Fruit fly (Drosophila melanogaster) whole organism, embryonic: ENCODE results near the gene Reg-2.

Source experiments
- ATbp ChIP-seq: fragments of 200-800 bp; sonication (Bioruptor generic); optimal IDR thresholded peaks from 2 replicates; lab custom pipeline; 2017; ENCODE audit warnings: missing biosample characterization, mild to moderate bottlenecking, missing genetic modification characterization, missing genetic modification reagents
- BtbVII ChIP-seq: fragments of 200-800 bp; sonication (Bioruptor generic); optimal IDR thresholded peaks from 3 replicates; lab custom pipeline; 2017; ENCODE audit warnings: missing biosample characterization, mild to moderate bottlenecking, missing genetic modification characterization
- C15 ChIP-seq: fragments of 200-800 bp; sonication (Bioruptor generic); IDR thresholded peaks from 3 replicates; pipeline ENCODE4 v1.3.6; 2022; ENCODE audit warnings: missing biosample characterization, missing genetic modification characterization
- CG10209 ChIP-seq: fragments of 200-800 bp; sonication (Bioruptor generic); optimal IDR thresholded peaks from 3 replicates; lab custom pipeline; 2017; ENCODE audit warnings: missing biosample characterization, mild to moderate bottlenecking, missing genetic modification characterization, missing genetic modification reagents
- CG10543 ChIP-seq: fragments of 200-800 bp; sonication (Bioruptor generic); optimal IDR thresholded peaks from 3 replicates; lab custom pipeline; 2017; ENCODE audit warnings: missing biosample characterization, mild to moderate bottlenecking, missing genetic modification characterization, moderate library complexity
- CG10565 ChIP-seq: fragments of 200-800 bp; sonication (Bioruptor generic); optimal IDR thresholded peaks from 3 replicates; lab custom pipeline; 2016; ENCODE audit warnings: missing biosample characterization, mild to moderate bottlenecking, missing genetic modification characterization
- CG12155 ChIP-seq: fragments of 200-800 bp; sonication (Bioruptor generic); optimal IDR thresholded peaks from 3 replicates; lab custom pipeline; 2016; ENCODE audit warnings: missing biosample characterization, missing genetic modification characterization
- CG12391 ChIP-seq: fragments of 200-800 bp; sonication (Bioruptor generic); optimal IDR thresholded peaks from 3 replicates; lab custom pipeline; 2018; ENCODE audit warnings: missing biosample characterization, mild to moderate bottlenecking, missing genetic modification characterization, moderate library complexity
- CG12659 ChIP-seq: fragments of 200-800 bp; sonication (Bioruptor generic); optimal IDR thresholded peaks from 3 replicates; lab custom pipeline; 2017; ENCODE audit warnings: mild to moderate bottlenecking, missing biosample characterization, missing genetic modification reagents, missing genetic modification characterization
- CG12942 ChIP-seq: fragments of 200-800 bp; sonication (Bioruptor generic); optimal IDR thresholded peaks from 3 replicates; lab custom pipeline; 2016; ENCODE audit warnings: missing biosample characterization, missing genetic modification characterization
- CG1603 ChIP-seq: fragments of 200-800 bp; sonication (Bioruptor generic); optimal IDR thresholded peaks from 2 replicates; lab custom pipeline; 2019; ENCODE audit warnings: missing biosample characterization, mild to moderate bottlenecking, missing genetic modification characterization, moderate library complexity
- CG17361 ChIP-seq: fragments of 200-800 bp; sonication (Bioruptor generic); IDR thresholded peaks from 3 replicates; pipeline ENCODE4 v1.3.6; 2022; ENCODE audit warnings: missing biosample characterization, missing genetic modification characterization
- CG17385 ChIP-seq: fragments of 200-800 bp; sonication (Bioruptor generic); optimal IDR thresholded peaks from 3 replicates; lab custom pipeline; 2018; ENCODE audit warnings: missing biosample characterization, mild to moderate bottlenecking, missing genetic modification characterization
- CG2116 ChIP-seq: fragments of 200-800 bp; sonication (Bioruptor generic); optimal IDR thresholded peaks from 3 replicates; lab custom pipeline; 2018; ENCODE audit warnings: missing biosample characterization, mild to moderate bottlenecking, missing genetic modification characterization
- CG2712 ChIP-seq: fragments of 200-800 bp; optimal IDR thresholded peaks from 3 replicates; lab custom pipeline; 2019; ENCODE audit warnings: missing biosample characterization, mild to moderate bottlenecking, missing genetic modification characterization, moderate library complexity
- CG2875 ChIP-seq: fragments of 200-800 bp; sonication (Bioruptor generic); optimal IDR thresholded peaks from 2 replicates; lab custom pipeline; 2017; ENCODE audit warnings: missing biosample characterization, mild to moderate bottlenecking, missing genetic modification characterization, missing genetic modification reagents
- CG30403 ChIP-seq: fragments of 200-800 bp; sonication (Bioruptor generic); optimal IDR thresholded peaks from 3 replicates; lab custom pipeline; 2016; ENCODE audit warnings: missing biosample characterization, missing genetic modification characterization
- CG32767 ChIP-seq: fragments of 200-800 bp; sonication (Bioruptor generic); IDR thresholded peaks from 2 replicates; pipeline ENCODE4 v1.3.6; 2022; ENCODE audit warnings: missing biosample characterization, missing genetic modification characterization
- CG34376 ChIP-seq: fragments of 200-800 bp; sonication (Bioruptor generic); optimal IDR thresholded peaks from 2 replicates; lab custom pipeline; 2018; ENCODE audit warnings: missing biosample characterization, mild to moderate bottlenecking, missing genetic modification characterization
- CG42726 ChIP-seq: fragments of 200-800 bp; sonication (Bioruptor generic); IDR thresholded peaks from 2 replicates; pipeline ENCODE4 v1.3.6; 2022; ENCODE audit warnings: missing biosample characterization, missing genetic modification characterization; ENCODE audit not compliant: partially characterized antibody
- CG4424 ChIP-seq: fragments of 200-800 bp; sonication (Bioruptor generic); optimal IDR thresholded peaks from 3 replicates; lab custom pipeline; 2016; ENCODE audit warnings: missing biosample characterization, missing genetic modification characterization
- CG5953 ChIP-seq: fragments of 200-800 bp; sonication (Bioruptor generic); IDR thresholded peaks from 2 replicates; pipeline ENCODE4 v1.3.6; 2022; ENCODE audit warnings: missing biosample characterization, missing genetic modification characterization
- CG6689 ChIP-seq: fragments of 200-800 bp; sonication (Bioruptor generic); IDR thresholded peaks from 2 replicates; pipeline ENCODE4 v1.3.6; 2022; ENCODE audit warnings: missing biosample characterization, missing genetic modification characterization
- CG6854 ChIP-seq: fragments of 200-800 bp; sonication (Bioruptor generic); optimal IDR thresholded peaks from 3 replicates; lab custom pipeline; 2017; ENCODE audit warnings: missing biosample characterization, mild to moderate bottlenecking, missing genetic modification characterization
- Chrac-16 ChIP-seq: fragments of 200-800 bp; sonication (Bioruptor generic); optimal IDR thresholded peaks from 3 replicates; lab custom pipeline; 2016; ENCODE audit warnings: missing biosample characterization, missing genetic modification characterization
- CrebB ChIP-seq: fragments of 200-800 bp; sonication (Bioruptor generic); optimal IDR thresholded peaks from 3 replicates; lab custom pipeline; 2018; ENCODE audit warnings: missing biosample characterization, mild to moderate bottlenecking, missing genetic modification characterization
- Dbx ChIP-seq: fragments of 200-800 bp; sonication (Bioruptor generic); IDR thresholded peaks from 3 replicates; pipeline ENCODE4 v1.3.6; 2022; ENCODE audit warnings: missing biosample characterization, missing genetic modification characterization
- Deaf1 ChIP-seq: fragments of 200-800 bp; optimal IDR thresholded peaks from 3 replicates; lab custom pipeline; 2019; ENCODE audit warnings: missing biosample characterization, mild to moderate bottlenecking, missing genetic modification characterization, moderate library complexity
- Mad ChIP-seq: fragments of 200-800 bp; sonication (Bioruptor generic); optimal IDR thresholded peaks from 2 replicates; lab custom pipeline; 2016; ENCODE audit warnings: missing biosample characterization, missing genetic modification characterization
- Myb ChIP-seq: fragments of 200-800 bp; sonication (Bioruptor generic); optimal IDR thresholded peaks from 2 replicates; lab custom pipeline; 2016; ENCODE audit warnings: missing biosample characterization, missing genetic modification characterization
- PHDP ChIP-seq: fragments of 200-800 bp; sonication (Bioruptor generic); optimal IDR thresholded peaks from 3 replicates; lab custom pipeline; 2018; ENCODE audit warnings: missing biosample characterization, mild to moderate bottlenecking, missing genetic modification characterization, moderate library complexity
- Xrp1 ChIP-seq: fragments of 200-800 bp; sonication (Bioruptor generic); IDR thresholded peaks from 2 replicates; pipeline ENCODE4 v1.3.6; 2022; ENCODE audit warnings: missing biosample characterization, missing genetic modification characterization
- ato ChIP-seq: fragments of 200-800 bp; sonication (Bioruptor generic); IDR thresholded peaks from 2 replicates; pipeline ENCODE4 v1.3.6; 2022; ENCODE audit warnings: missing biosample characterization, missing genetic modification characterization; ENCODE audit not compliant: partially characterized antibody
- exex ChIP-seq: fragments of 200-800 bp; sonication (Bioruptor generic); optimal IDR thresholded peaks from 4 replicates; lab custom pipeline; 2018; ENCODE audit warnings: missing biosample characterization, mild to moderate bottlenecking, missing genetic modification characterization, moderate library complexity
- ftz-f1 ChIP-seq: fragments of 200-800 bp; sonication (Bioruptor generic); optimal IDR thresholded peaks from 2 replicates; lab custom pipeline; 2016; ENCODE audit warnings: missing biosample characterization, missing genetic modification characterization
- gem ChIP-seq: fragments of 200-800 bp; sonication (Bioruptor generic); optimal IDR thresholded peaks from 2 replicates; lab custom pipeline; 2019; ENCODE audit warnings: missing biosample characterization, mild to moderate bottlenecking, missing genetic modification characterization, moderate library complexity
- gfzf ChIP-seq: fragments of 200-800 bp; sonication (Bioruptor generic); optimal IDR thresholded peaks from 2 replicates; lab custom pipeline; 2016; ENCODE audit warnings: missing biosample characterization, mild to moderate bottlenecking, missing genetic modification characterization, moderate library complexity
- gsb-n ChIP-seq: fragments of 200-800 bp; sonication (Bioruptor generic); optimal IDR thresholded peaks from 3 replicates; lab custom pipeline; 2018; ENCODE audit warnings: missing biosample characterization, mild to moderate bottlenecking, missing genetic modification characterization
- insv ChIP-seq, 2 experiments: fragments of 200-800 bp; sonication (Bioruptor generic); optimal IDR thresholded peaks; 3 replicates each; lab custom pipeline; 2016 to 2018; ENCODE audit warnings: missing biosample characterization in 2 of 2, missing genetic modification characterization in 2 of 2
- mirr ChIP-seq: fragments of 200-800 bp; sonication (Bioruptor generic); optimal IDR thresholded peaks from 3 replicates; lab custom pipeline; 2018; ENCODE audit warnings: missing biosample characterization, mild to moderate bottlenecking, missing genetic modification characterization
- pita ChIP-seq: fragments of 200-800 bp; sonication (Bioruptor generic); optimal IDR thresholded peaks from 2 replicates; lab custom pipeline; 2017; ENCODE audit warnings: missing biosample characterization, mild to moderate bottlenecking, missing genetic modification characterization
- pros ChIP-seq: fragments of 200-800 bp; sonication (Bioruptor generic); optimal IDR thresholded peaks from 3 replicates; lab custom pipeline; 2019; ENCODE audit warnings: missing biosample characterization, mild to moderate bottlenecking, missing genetic modification characterization, moderate library complexity
- run ChIP-seq: fragments of 200-800 bp; sonication (Bioruptor generic); optimal IDR thresholded peaks from 3 replicates; lab custom pipeline; 2018; ENCODE audit warnings: missing biosample characterization, mild to moderate bottlenecking, missing genetic modification characterization
- salm ChIP-seq: fragments of 200-800 bp; sonication (Bioruptor generic); optimal IDR thresholded peaks from 2 replicates; lab custom pipeline; 2018; ENCODE audit warnings: missing biosample characterization, mild to moderate bottlenecking, missing genetic modification characterization
- slbo ChIP-seq: fragments of 200-800 bp; sonication (Bioruptor generic); IDR thresholded peaks from 2 replicates; pipeline ENCODE4 v1.3.6; 2022; ENCODE audit warnings: missing biosample characterization, missing genetic modification characterization
- so ChIP-seq: fragments of 200-800 bp; sonication (Bioruptor generic); IDR thresholded peaks from 3 replicates; pipeline ENCODE4 v1.3.6; 2022; ENCODE audit warnings: missing biosample characterization, missing genetic modification characterization
- trem ChIP-seq: fragments of 200-800 bp; optimal IDR thresholded peaks from 3 replicates; lab custom pipeline; 2019; ENCODE audit warnings: missing biosample characterization, mild to moderate bottlenecking, missing genetic modification characterization, moderate library complexity
- vvl ChIP-seq: fragments of 200-800 bp; sonication (Bioruptor generic); IDR thresholded peaks from 2 replicates; pipeline ENCODE4 v1.3.6; 2022; ENCODE audit warnings: missing biosample characterization, missing genetic modification characterization

Gene Reg-2

DNA sequence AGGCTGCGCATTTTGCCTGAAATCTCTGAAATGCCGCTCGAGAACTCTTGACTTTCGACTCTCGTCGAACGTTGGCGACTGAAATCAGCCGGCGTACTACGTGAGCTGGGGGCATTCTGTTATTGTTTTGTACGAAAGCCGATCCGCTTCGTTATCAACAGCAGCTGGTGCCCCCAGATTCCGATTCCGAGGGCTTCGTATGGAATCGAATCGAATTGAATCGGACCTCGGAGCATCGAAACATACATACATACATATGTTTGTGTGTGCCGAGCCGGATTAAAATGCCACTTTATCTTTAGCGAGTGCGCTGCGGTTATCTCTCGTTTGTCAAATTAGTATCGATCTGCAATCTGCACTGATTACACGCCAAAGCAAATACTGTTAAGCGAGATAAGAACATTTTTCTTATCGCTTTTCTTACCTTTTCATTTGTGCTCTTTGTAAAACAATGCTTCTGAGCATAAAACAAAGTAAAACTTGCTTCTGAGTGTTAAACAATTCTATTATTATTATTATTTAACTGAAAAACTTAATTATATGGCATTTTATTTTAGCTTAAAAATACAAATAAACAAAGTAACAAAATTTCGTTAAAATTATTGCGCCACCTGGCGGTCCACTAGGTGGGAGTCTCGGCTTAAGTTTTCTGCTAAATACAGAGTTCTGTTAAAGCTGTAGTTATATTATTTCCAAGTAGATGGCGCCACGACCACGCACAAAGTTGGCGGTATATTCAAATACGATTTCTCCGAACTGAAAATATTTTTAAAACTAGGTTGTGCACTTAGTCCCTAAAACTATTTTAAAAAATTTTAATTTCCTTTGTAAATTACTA, at the start of gene Reg-2:
Gene Reg-2, minus strand, starts transcription at position 80 of the 838 bp plus-strand sequence.
- TF ChIP-seq CG10565 = no peak
- peak; percentile 25 for TF ChIP-seq Myb (GFP tag; lab: Kevin White, UChicago)
- TF ChIP-seq CG5953 (GFP tag; lab: Robert Waterston, UW) = no peak
- TF ChIP-seq CG4424 (GFP tag; lab: Kevin White, UChicago) = peak; percentile 29
- peak; percentile 45; the same call in 1 of the 2 replicates for TF ChIP-seq CG42726 (GFP tag; lab: Robert Waterston, UW)
- TF ChIP-seq salm (tag; lab: Kevin White, UChicago) = peak; percentile 22
- no peak for TF ChIP-seq gsb-n (tag; lab: Kevin White, UChicago)
- peak; percentile 19 for TF ChIP-seq CG2116 (GFP tag; lab: Kevin White, UChicago)
- peak; percentile 50 for TF ChIP-seq pros (GFP tag; lab: Kevin White, UChicago)
- no peak for TF ChIP-seq CG6689 (GFP tag; lab: Robert Waterston, UW)
- peak; percentile 53 for TF ChIP-seq BtbVII (GFP tag; lab: Kevin White, UChicago)
- peak; percentile 99 for TF ChIP-seq CG34376 (GFP tag; lab: Kevin White, UChicago)
- TF ChIP-seq pita (GFP tag; lab: Kevin White, UChicago) = peak; percentile 83
- peak; percentile 3 for TF ChIP-seq PHDP (tag; lab: Kevin White, UChicago)
- peak; percentile 23 for TF ChIP-seq run (tag; lab: Kevin White, UChicago)
- TF ChIP-seq CG1603 (tag; lab: Kevin White, UChicago) = peak; percentile 43
- TF ChIP-seq insv (GFP tag; optimal IDR thresholded peaks at IDR 0.05; lab: Kevin White, UChicago) = peak in 1 of 2 experiments; percentile 53
- peak; percentile 45 for TF ChIP-seq CG12659 (GFP tag; lab: Kevin White, UChicago)
- no peak for TF ChIP-seq CG32767
- TF ChIP-seq Deaf1 (tag; lab: Kevin White, UChicago) = peak; percentile 93
- TF ChIP-seq slbo (GFP tag; lab: Robert Waterston, UW) = peak; percentile 41; the same call in 1 of the 2 replicates
- peak; percentile 6 for TF ChIP-seq ATbp
- TF ChIP-seq CG10543 (GFP tag; lab: Kevin White, UChicago) = peak; percentile 90
- peak; percentile 28 for TF ChIP-seq Chrac-16
- TF ChIP-seq vvl (GFP tag; lab: Robert Waterston, UW) = no peak
- peak; percentile 21 for TF ChIP-seq gfzf (GFP tag; lab: Kevin White, UChicago)
- peak; percentile 98 for TF ChIP-seq exex (tag; lab: Kevin White, UChicago)
- no peak for TF ChIP-seq CG2875 (GFP tag; lab: Kevin White, UChicago)
- peak; percentile 33 for TF ChIP-seq CG6854 (GFP tag; lab: Kevin White, UChicago)
- peak; percentile 47; the same call in 1 of the 3 replicates for TF ChIP-seq so (GFP tag; lab: Robert Waterston, UW)
- peak; percentile 24 for TF ChIP-seq CG30403 (GFP tag; lab: Kevin White, UChicago)
- peak; percentile 45 for TF ChIP-seq CG12391
- TF ChIP-seq Mad (GFP tag; lab: Kevin White, UChicago) = no peak
- no peak for TF ChIP-seq C15
- peak; percentile 32 for TF ChIP-seq gem (tag; lab: Kevin White, UChicago)
- no peak for TF ChIP-seq ato (GFP tag; lab: Robert Waterston, UW)
- TF ChIP-seq mirr = peak; percentile 92
- peak; percentile 6; the same call in 1 of the 3 replicates for TF ChIP-seq Dbx (GFP tag; lab: Robert Waterston, UW)
- peak; percentile 19 for TF ChIP-seq CG17385
- no peak for TF ChIP-seq CG10209 (GFP tag; lab: Kevin White, UChicago)
- no peak for TF ChIP-seq CrebB (tag; lab: Kevin White, UChicago)
- peak; percentile 32 for TF ChIP-seq CG2712 (tag; lab: Kevin White, UChicago)
- TF ChIP-seq CG17361 = peak; percentile 37; the same call in 1 of the 3 replicates
- no peak for TF ChIP-seq CG12942 (GFP tag; lab: Kevin White, UChicago)
- TF ChIP-seq trem = peak; percentile 34
- peak; percentile 63 for TF ChIP-seq ftz-f1 (GFP tag; lab: Kevin White, UChicago)
- TF ChIP-seq CG12155 (GFP tag; lab: Kevin White, UChicago) = peak; percentile 28
- no peak for TF ChIP-seq Xrp1 (GFP tag; lab: Robert Waterston, UW)
